Fruit fly (Drosophila melanogaster) S2 (cell line): Measurements from ENCODE around the gene CG9519.

Source experiments
- CG8478 ChIP-seq: fragments of >200 bp; optimal IDR thresholded peaks from 2 replicates; lab custom pipeline; 2018
- CTCF ChIP-seq, 2 experiments: fragments of >200 bp; optimal IDR thresholded peaks; 2 replicates each; lab custom pipeline; 2018

The CG9519 gene

DNA sequence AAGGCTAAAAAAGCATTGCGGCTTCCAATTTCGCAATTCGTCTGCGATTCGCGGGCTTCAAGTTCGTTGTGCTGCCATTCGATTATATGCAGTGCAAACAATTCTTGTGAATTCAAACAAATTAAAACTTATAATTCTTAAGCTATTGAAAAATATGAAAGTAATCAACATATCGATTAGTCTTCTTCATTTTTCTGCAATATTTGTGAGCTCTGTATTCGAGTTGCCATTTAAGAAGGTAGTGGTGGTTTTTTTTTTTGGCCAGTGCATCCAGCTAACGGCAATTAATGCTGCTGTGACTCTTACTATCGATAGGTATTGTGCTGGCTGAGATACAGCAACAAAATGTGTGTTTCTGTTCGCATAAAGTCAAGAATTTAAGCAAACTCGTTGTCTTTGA, 1.7 kb upstream of the CG9519 start:
- TF ChIP-seq CTCF (optimal IDR thresholded peaks at IDR 0.05; lab: Kevin White, UChicago) = no peak
- no peak for TF ChIP-seq CG8478 (lab: Kevin White, UChicago)

DNA sequence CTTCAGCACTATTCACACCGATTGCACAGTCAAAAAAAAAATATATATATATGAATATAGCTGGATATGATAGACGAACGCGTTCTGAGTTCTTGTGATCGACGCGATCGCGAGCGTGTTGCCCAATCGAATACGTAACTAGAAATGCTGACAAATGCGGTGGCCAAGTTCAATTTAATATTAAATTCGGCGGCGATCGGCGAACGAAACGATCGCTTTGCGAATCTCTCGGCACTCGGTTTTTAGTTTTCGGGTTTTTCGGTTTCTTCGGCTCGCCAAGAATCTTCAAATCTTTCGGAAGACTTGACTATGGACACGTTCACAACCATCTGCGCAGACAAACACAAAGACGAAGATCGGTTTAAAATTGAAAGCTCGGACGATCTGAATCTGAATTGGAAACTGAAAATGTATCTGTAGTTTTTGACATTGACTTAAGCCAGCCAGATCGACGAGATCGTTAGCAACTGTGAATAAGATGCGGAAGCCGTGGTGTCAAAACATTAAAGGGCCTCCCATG, 2.9 kb downstream of the CG9519 start, which contains the start of gene CG9521:
CG9521 (minus strand) TSS at position 117 of the 520 bp plus-strand sequence.
- TF ChIP-seq CTCF (optimal IDR thresholded peaks at IDR 0.05; lab: Kevin White, UChicago) (no peak), CG8478 (lab: Kevin White, UChicago) (no peak)

DNA sequence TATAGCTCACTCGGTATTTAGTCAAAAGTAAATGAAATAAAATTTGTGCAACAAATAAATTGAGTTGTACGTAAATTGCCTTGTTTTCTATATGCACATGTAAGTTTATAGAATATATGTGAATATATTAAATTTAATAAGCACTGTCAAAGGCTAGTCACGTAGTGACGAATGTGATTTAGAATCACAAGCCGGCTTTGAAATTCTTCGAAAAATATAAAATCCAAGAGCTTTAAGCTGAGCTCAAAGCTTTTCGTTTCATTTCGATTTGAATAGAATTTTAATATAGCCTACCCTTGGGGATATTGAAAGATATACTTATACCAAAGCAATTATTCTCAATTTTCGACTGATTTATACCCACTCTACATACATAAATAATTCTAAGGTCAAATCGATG, 6.1 kb downstream of the CG9519 start:
- TF ChIP-seq CG8478 (lab: Kevin White, UChicago) = no peak
- TF ChIP-seq CTCF (optimal IDR thresholded peaks at IDR 0.05; lab: Kevin White, UChicago) = no peak

DNA sequence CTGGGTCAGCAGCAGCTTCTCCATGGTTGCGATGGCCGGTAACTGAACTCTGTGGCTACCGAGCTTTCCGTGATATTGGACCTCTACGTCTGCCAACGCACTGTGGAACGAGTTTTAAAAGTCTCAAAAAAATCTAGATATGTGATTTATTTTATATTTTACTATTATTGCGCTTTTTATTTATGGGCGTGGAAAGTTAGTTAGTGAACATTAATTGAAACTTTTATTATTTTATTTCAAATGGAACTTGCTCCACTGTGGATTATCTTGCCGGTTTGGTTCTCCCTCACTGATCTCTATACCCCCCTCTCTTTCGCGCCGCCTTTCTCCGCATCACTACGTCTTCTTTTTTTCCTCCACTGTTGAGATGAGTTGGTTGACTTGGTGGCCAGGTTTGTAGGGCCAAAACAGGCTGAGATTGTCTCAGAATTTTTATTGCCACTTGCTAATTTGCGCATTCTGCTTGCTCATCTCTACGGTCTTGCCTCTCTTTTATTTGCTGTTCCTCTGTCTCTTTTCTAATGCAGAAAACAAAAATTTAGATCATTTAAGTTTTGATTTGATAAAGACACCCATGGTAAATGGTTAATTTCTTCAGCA, 7.3 kb downstream of the CG9519 start, which contains the start of gene CG9522:
CG9522 (minus strand) TSS at position 54 of the 600 bp plus-strand sequence.
- TF ChIP-seq CG8478 (lab: Kevin White, UChicago) = no peak
- no peak for TF ChIP-seq CTCF (optimal IDR thresholded peaks at IDR 0.05; lab: Kevin White, UChicago)

DNA sequence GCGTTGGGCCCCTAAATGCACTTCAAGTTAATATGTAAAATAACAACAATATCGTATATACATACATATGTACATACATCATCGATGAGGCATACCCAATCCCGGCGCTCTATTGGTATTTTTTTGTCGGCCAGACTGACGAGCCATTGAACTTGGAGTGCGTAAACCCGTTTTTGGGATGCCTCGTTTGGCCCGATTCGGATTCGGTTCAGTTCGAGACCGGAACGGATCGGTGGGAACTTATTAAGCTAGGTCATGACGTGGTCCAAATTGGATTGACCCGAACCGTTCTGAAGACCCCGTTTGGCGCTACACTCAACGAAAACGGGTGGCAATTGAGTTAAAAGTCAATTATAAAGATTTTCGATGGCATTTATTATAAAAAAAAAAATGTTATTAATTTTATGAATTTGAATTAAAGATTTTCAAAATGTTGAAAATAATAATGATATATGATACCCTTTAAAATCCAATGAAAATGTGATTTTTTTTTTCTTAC, 10.0 kb downstream of the CG9519 start:
- no peak for TF ChIP-seq CG8478 (lab: Kevin White, UChicago)
- TF ChIP-seq CTCF (optimal IDR thresholded peaks at IDR 0.05; lab: Kevin White, UChicago) = no peak

DNA sequence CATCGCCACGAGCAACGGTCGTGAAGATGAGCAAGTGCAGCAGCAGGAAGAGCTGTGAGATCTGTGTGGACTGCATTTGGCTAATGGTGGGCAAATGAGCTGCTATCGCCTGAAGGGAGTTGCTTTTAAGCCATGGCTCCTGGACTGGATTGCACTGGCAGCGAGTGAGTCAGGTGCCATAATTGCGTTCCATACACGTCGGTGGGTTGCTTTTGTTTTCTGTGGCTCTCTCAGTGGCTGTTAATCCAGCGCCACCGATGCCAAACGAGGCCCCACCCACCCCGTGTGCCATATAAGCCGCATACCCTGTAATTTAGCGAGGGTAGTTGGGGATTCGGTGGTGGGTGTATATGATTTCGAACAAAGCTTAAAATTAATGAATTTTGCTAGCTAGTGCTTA, 11.5 kb downstream of the CG9519 start, which contains the start of gene CG12539:
CG12539 (minus strand) TSS at position 101 of the 400 bp plus-strand sequence.
- TF ChIP-seq CTCF (optimal IDR thresholded peaks at IDR 0.05; lab: Kevin White, UChicago) (no peak), CG8478 (lab: Kevin White, UChicago) (no peak)

DNA sequence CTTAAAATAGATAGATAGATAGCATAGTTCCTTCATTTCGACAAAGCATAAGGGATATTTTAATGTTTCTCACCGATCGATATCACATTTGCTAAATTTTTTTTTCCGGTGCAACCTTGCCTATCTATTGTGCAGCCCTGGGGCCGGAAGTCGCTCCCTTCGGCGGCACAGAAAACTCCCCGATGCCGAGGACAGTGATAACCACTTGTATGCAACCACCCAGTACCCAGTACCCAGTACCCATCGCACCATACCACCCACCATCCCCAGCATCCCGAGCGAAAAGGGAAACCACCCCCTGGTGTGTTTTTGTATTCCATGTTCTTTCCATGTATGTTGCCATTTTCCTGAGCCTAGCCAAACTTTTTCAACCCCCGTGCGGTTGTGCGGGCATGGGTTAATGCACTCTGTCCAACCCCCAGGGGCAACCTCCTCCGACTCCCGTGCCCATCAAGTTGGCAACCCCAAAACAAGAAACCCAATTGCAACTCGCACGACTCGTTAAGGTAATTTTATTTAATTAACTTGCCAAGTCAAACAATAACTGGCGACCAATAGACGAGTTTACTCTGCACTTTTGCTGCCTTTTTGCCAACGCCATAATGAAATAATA, 14.2 kb downstream of the CG9519 start:
- TF ChIP-seq CG8478 (lab: Kevin White, UChicago) = no peak
- no peak for TF ChIP-seq CTCF (optimal IDR thresholded peaks at IDR 0.05; lab: Kevin White, UChicago)

DNA sequence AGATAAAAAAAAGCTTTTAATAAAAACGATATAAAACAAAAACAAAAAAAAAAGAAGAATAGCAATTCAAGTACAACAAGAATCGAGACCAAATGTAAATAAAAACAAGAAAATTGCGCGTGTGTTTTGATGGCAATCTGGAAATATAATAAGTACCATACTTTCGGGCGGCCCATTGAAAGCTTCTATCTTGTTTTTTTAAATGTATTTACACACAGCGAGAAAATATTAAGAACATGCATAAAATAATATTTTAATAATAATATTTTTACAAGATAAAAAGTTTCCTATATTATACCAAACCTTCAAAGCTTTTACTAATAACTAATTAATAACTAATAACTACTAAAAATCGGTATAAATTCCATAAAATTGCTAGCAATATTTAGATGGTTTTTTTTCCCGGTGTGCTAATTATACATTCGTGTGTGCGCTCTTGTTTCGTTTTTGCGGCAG, 15.7 kb downstream of the CG9519 start:
- no peak for TF ChIP-seq CG8478 (lab: Kevin White, UChicago)
- no peak for TF ChIP-seq CTCF (optimal IDR thresholded peaks at IDR 0.05; lab: Kevin White, UChicago)

DNA sequence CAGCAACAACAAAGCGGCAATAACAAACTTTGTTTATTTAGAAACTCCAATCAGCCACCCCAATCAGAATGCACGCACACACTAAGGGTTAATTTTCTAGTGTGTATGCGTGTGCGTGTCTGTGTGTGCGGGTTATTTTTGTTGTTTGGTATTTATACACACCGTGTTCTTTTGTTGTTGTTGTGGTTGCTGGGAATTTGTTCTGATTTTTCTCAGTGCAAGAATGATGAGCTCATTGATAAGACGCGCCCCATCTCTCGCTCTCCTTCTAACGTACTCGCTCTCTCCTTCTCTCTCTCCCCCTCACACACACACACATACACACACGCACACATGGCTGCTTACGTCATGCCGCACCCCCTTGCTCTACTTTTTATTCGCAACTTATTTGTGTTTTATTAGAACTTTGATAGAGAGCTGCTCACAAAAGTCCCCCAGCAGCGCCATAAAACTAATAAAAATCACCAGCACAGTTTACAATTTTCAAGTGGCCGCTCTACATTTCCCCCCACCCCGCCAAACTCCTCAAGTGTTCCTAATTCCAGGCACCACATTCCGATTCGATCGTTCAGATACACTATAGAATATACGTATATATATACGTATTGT, 16.3 kb downstream of the CG9519 start:
- no peak for TF ChIP-seq CG8478 (lab: Kevin White, UChicago)
- TF ChIP-seq CTCF (optimal IDR thresholded peaks at IDR 0.05; lab: Kevin White, UChicago) = no peak

DNA sequence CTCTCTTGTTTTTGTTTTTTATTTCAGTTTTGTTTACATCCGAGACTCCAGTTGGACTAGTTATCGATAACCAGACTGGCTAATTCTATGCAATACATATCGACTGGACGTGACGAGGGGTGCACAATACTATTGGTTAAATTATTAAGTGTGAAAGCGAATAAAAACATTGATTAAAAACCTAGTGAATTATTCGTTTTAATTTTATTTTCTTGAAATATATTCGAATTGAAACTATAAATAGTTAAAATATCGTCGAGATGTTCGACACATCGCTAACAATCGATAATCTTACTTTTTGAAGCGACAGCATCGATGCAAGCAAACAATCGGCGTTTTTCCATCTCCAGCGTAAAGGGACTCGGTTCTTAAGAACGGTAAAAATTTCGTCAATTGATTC, 17.1 kb downstream of the CG9519 start, which contains the start of the genes CG32590 and Flo2:
CG32590 (minus strand) TSS at position 60 of the 400 bp plus-strand sequence.
Flo2 (plus strand) TSS at position 330 of the 400 bp plus-strand sequence.
- no peak for TF ChIP-seq CG8478 (lab: Kevin White, UChicago)
- TF ChIP-seq CTCF (optimal IDR thresholded peaks at IDR 0.05; lab: Kevin White, UChicago) = no peak

DNA sequence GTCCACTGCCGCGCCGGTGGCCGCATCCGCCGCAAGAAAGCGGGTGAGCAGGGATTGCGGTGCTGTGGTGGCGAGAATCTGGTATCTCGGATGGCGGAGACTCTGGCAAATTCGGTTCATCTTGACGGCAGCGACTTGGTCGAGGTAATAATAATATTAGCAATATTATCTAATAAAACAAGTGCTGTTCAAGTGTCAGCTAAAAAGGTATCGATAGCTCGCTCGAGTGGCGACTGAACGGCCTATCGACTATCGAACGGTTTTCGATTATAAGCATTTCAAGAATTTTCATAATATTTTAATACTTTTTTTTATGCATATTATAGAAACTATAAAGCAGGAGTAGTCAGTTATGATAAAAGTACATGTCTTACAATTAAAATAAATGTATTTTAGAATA, 18.2 kb downstream of the CG9519 start, which contains the start of gene Grx5:
Grx5 (minus strand) TSS at position 216 of the 400 bp plus-strand sequence.
- TF ChIP-seq CG8478 (lab: Kevin White, UChicago) = no peak
- TF ChIP-seq CTCF (optimal IDR thresholded peaks at IDR 0.05; lab: Kevin White, UChicago) = no peak

DNA sequence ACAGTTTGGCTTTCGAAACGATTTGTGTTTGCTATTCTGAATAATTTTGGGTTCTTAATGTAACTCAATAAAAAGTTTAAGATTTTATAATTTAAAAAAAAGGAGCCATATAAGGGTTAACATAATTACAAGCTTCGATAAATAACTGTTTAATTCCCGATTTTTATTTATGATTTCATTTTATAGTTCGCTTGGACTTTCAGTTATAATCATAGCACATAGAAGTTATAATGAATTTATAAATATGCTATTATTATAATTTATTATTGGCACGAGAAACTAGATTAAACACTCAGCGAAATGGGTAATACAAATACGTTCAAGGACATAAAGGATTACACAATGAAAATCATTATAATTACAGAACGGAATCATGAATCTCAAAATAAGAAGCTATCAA, 19.7 kb downstream of the CG9519 start, which contains the start of gene CG14410:
CG14410 (plus strand) TSS at position 301 of the 400 bp plus-strand sequence.
- TF ChIP-seq CTCF (optimal IDR thresholded peaks at IDR 0.05; lab: Kevin White, UChicago) = no peak
- TF ChIP-seq CG8478 (lab: Kevin White, UChicago) = no peak

DNA sequence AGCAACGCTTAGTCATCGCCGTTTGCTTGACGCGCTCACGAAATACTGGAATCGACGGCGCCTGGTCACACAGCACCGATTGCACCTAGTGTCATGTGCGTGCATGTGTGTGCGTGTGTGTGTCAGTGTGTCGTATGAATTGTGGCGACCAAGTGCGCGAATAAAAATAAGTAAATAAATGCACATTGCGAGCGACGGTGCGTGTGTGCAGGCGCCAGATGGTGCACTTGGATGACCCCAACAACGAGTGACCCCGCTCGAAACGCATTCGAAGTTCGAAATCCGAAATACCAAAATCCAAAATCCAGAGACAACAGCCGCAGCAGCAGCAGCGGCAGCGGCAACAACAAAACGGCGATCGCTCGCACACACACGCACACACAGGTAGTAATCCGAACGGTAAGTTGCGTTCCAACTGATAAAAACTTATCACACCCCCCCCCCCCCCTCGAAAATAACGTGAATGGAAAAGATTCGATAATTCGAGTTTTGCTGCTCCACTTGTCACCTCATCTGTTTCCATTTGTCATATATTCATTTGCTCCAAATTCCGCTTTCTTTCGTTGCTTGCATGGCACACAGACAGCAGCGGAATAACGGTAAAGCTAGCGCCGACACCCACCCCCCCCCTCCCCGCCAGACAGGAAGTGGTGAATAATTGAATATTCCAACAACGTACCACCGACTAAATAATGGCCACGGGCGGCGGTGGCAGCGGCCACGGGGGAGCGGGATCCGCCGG, 23.4 kb downstream of the CG9519 start, which contains the start of gene CG14411:
CG14411 (plus strand) TSS at position 86 of the 742 bp plus-strand sequence.
- no peak for TF ChIP-seq CTCF (optimal IDR thresholded peaks at IDR 0.05; lab: Kevin White, UChicago)
- TF ChIP-seq CG8478 (lab: Kevin White, UChicago) = no peak
